Fruit fly (Drosophila melanogaster): ENCODE data around the gene Mhcl.

Gene Mhcl

DNA sequence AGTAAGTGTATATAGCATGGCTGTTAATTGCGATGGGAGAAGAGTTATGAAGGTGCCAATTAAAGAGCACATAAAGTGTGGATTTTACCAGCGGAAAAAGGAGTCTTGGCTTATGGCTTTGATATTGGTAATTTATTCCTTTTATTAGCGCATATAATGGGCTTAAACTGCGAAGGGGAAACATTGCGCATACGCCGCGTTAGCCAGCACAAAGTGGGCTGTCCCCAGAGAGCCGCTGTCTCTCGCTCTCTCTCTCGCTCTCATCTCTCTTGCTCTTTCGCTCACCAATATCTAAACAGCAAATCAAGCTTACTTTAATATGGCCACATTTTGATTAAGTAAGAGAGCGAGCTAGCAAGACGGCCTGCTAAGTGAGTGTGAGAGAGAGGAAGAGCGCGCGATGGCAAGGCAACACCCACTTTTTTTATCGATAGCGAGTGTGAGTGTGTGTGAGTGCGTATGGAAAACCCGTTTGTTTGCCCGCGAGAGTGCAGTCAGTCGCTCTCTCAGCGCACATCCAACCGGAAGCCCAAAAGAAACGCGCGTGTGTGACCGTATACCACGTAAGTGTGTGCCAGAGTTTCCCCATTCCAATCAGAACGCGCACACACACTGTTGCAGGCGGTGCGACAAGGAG, 72.9 kb downstream of the Mhcl start, which contains the start of gene pnr (continued):
- no peak for TF ChIP-seq eve (GFP tag; optimal IDR thresholded peaks at IDR 0.05)
- TF ChIP-seq sens-2 (GFP tag; IDR thresholded peaks at IDR 0.05) = peak; percentile 12; the same call in 1 of the 2 replicates
- TF ChIP-seq CkIIα-i1 (GFP tag; IDR thresholded peaks at IDR 0.05) = no peak
- TF ChIP-seq Antp (GFP tag; optimal IDR thresholded peaks at IDR 0.05) = no peak
- no peak for TF ChIP-seq eyg (GFP tag; optimal IDR thresholded peaks at IDR 0.05)
- TF ChIP-seq CG12071 (GFP tag; optimal IDR thresholded peaks at IDR 0.05) = no peak
- TF ChIP-seq unpg (GFP tag; optimal IDR thresholded peaks at IDR 0.05) = no peak
- TF ChIP-seq toy (GFP tag; IDR thresholded peaks at IDR 0.05) = no peak
- peak; percentile 39; the same call in 1 of the 3 replicates for TF ChIP-seq gce (GFP tag; IDR thresholded peaks at IDR 0.05)
- TF ChIP-seq CG10274 (GFP tag; optimal IDR thresholded peaks at IDR 0.05) = no peak
- TF ChIP-seq ems (GFP tag; optimal IDR thresholded peaks at IDR 0.05) = no peak
- no peak for TF ChIP-seq p53 (GFP tag; optimal IDR thresholded peaks at IDR 0.05)
- TF ChIP-seq schlank (tag; optimal IDR thresholded peaks at IDR 0.05) = no peak
- no peak for TF ChIP-seq cwo (GFP tag; optimal IDR thresholded peaks at IDR 0.05)
- no peak for TF ChIP-seq CG11723 (GFP tag; optimal IDR thresholded peaks at IDR 0.05)
- no peak; the same call in 1 of the 2 replicates for TF ChIP-seq CG13287 (GFP tag; IDR thresholded peaks at IDR 0.05; ENCODE audit: partially characterized antibody)
- no peak for TF ChIP-seq MESR4 (GFP tag; optimal IDR thresholded peaks at IDR 0.05)
- 0 out of 2 replicates have a peak, but pooled peaks have one; percentile 8 for TF ChIP-seq CG32772 (GFP tag; IDR thresholded peaks at IDR 0.05)
- peak; percentile 39 for TF ChIP-seq CG3163 (GFP tag; optimal IDR thresholded peaks at IDR 0.05)
- no peak for TF ChIP-seq CG11696 (GFP tag; IDR thresholded peaks at IDR 0.05)
- TF ChIP-seq dmrt11E (tag; optimal IDR thresholded peaks at IDR 0.05) = no peak
- peak; percentile 100 for TF ChIP-seq Nf-YC (tag; optimal IDR thresholded peaks at IDR 0.05)
- TF ChIP-seq CG10267 (tag; optimal IDR thresholded peaks at IDR 0.05) = peak; percentile 21
- no peak for TF ChIP-seq CG8290 (GFP tag; optimal IDR thresholded peaks at IDR 0.05)
- no peak for TF ChIP-seq CG8290 (tag; optimal IDR thresholded peaks at IDR 0.05)
- no peak for TF ChIP-seq CG15479 (GFP tag; optimal IDR thresholded peaks at IDR 0.05)
- TF ChIP-seq CG42726 (GFP tag; IDR thresholded peaks at IDR 0.05; ENCODE audit: partially characterized antibody) = peak; percentile 70; the same call in 1 of the 2 replicates
- no peak for TF ChIP-seq Lhr (GFP tag; optimal IDR thresholded peaks at IDR 0.05)
- peak; percentile 98 for TF ChIP-seq CG8478 (optimal IDR thresholded peaks at IDR 0.05)
- TF ChIP-seq CG10462 (GFP tag; optimal IDR thresholded peaks at IDR 0.05) = no peak
- no peak for TF ChIP-seq corto (GFP tag; optimal IDR thresholded peaks at IDR 0.05)
- no peak for TF ChIP-seq CG10543 (GFP tag; optimal IDR thresholded peaks at IDR 0.05)
- no peak for TF ChIP-seq CG30431 (GFP tag; optimal IDR thresholded peaks at IDR 0.05)
- no peak for TF ChIP-seq CG8388 (GFP tag; optimal IDR thresholded peaks at IDR 0.05)
- no peak for TF ChIP-seq Myb (GFP tag; optimal IDR thresholded peaks at IDR 0.05)
- no peak for TF ChIP-seq Hr3 (GFP tag; optimal IDR thresholded peaks at IDR 0.05)
- no peak for TF ChIP-seq slou (GFP tag; optimal IDR thresholded peaks at IDR 0.05)
- no peak for TF ChIP-seq Elba2 (GFP tag; optimal IDR thresholded peaks at IDR 0.05)
- TF ChIP-seq CG3838 (GFP tag; optimal IDR thresholded peaks at IDR 0.05) = no peak
- no peak for TF ChIP-seq hb (GFP tag; IDR thresholded peaks at IDR 0.05; ENCODE audit: partially characterized antibody)
- TF ChIP-seq tio (GFP tag; optimal IDR thresholded peaks at IDR 0.05) = no peak
- no peak for TF ChIP-seq Poxn (GFP tag; IDR thresholded peaks at IDR 0.05)
- peak; percentile 69 for TF ChIP-seq onecut (GFP tag; IDR thresholded peaks at IDR 0.05)
- TF ChIP-seq bbx (GFP tag; IDR thresholded peaks at IDR 0.05; ENCODE audit: partially characterized antibody) = no peak
- peak; percentile 21 for TF ChIP-seq HLHmδ (GFP tag; optimal IDR thresholded peaks at IDR 0.05)
- TF ChIP-seq CG6854 (GFP tag; optimal IDR thresholded peaks at IDR 0.05) = no peak
- TF ChIP-seq H2.0 (GFP tag; IDR thresholded peaks at IDR 0.05) = no peak
- TF ChIP-seq otp (GFP tag; IDR thresholded peaks at IDR 0.05) = 0 out of 3 replicates have a peak, but pooled peaks have one; percentile 63
- peak; percentile 33 for TF ChIP-seq CG2116 (GFP tag; optimal IDR thresholded peaks at IDR 0.05)
- peak; percentile 67; the same call in 1 of the 2 replicates for TF ChIP-seq chm (GFP tag; IDR thresholded peaks at IDR 0.05)
- TF ChIP-seq CG8281 (tag; optimal IDR thresholded peaks at IDR 0.05) = no peak
